Worm (Caenorhabditis elegans) whole organism, L3 larva: Measurements from ENCODE around the gene R10E8.5.

Experiments
- R02D3.7 ChIP-seq: fragments of 150-350 bp; optimal IDR thresholded peaks from 2 replicates; lab custom pipeline; 2014; ENCODE audit warnings: missing biosample characterization, missing genetic modification characterization
- ama-1 ChIP-seq: fragments of 150-350 bp; optimal IDR thresholded peaks from 2 replicates; lab custom pipeline; 2018
- daf-12 ChIP-seq: fragments of 150-350 bp; optimal IDR thresholded peaks from 2 replicates; lab custom pipeline; 2014; ENCODE audit warnings: missing biosample characterization, missing genetic modification reagents, missing genetic modification characterization
- fkh-10 ChIP-seq: sonication (generic microtip); optimal IDR thresholded peaks from 2 replicates; lab custom pipeline; 2017; ENCODE audit warnings: missing biosample characterization, missing genetic modification reagents, missing genetic modification characterization
- fos-1 ChIP-seq: fragments of 150-350 bp; optimal IDR thresholded peaks from 2 replicates; lab custom pipeline; 2014; ENCODE audit warnings: missing biosample characterization, missing genetic modification characterization
- lin-15B ChIP-seq: fragments of 150-350 bp; optimal IDR thresholded peaks from 2 replicates; lab custom pipeline; 2014; ENCODE audit warnings: missing biosample characterization, missing genetic modification characterization
- lsy-12 ChIP-seq: sonication (generic microtip); optimal IDR thresholded peaks from 2 replicates; lab custom pipeline; 2016; ENCODE audit warnings: mild to moderate bottlenecking, missing genetic modification characterization, missing compliant biosample characterization
- pqm-1 ChIP-seq: fragments of 150-350 bp; optimal IDR thresholded peaks from 2 replicates; lab custom pipeline; 2017; ENCODE audit warnings: missing biosample characterization, missing genetic modification characterization, inconsistent platforms
- sea-2 ChIP-seq: fragments of 150-350 bp; sonication (generic microtip); optimal IDR thresholded peaks from 4 replicates; lab custom pipeline; 2014; ENCODE audit warnings: missing biosample characterization, missing genetic modification reagents, missing genetic modification characterization
- unc-62 ChIP-seq: fragments of 150-350 bp; sonication (generic microtip); optimal IDR thresholded peaks from 4 replicates; lab custom pipeline; 2014; ENCODE audit warnings: missing biosample characterization, missing genetic modification reagents, missing genetic modification characterization
- zag-1 ChIP-seq: fragments of 150-350 bp; optimal IDR thresholded peaks from 2 replicates; lab custom pipeline; 2014; ENCODE audit warnings: missing biosample characterization, missing genetic modification characterization
- ztf-11 ChIP-seq: fragments of 150-350 bp; optimal IDR thresholded peaks from 2 replicates; lab custom pipeline; 2014; ENCODE audit warnings: missing biosample characterization, missing genetic modification characterization
- ztf-4 ChIP-seq: fragments of 150-350 bp; optimal IDR thresholded peaks from 2 replicates; lab custom pipeline; 2014; ENCODE audit warnings: missing biosample characterization, missing genetic modification characterization

DNA sequence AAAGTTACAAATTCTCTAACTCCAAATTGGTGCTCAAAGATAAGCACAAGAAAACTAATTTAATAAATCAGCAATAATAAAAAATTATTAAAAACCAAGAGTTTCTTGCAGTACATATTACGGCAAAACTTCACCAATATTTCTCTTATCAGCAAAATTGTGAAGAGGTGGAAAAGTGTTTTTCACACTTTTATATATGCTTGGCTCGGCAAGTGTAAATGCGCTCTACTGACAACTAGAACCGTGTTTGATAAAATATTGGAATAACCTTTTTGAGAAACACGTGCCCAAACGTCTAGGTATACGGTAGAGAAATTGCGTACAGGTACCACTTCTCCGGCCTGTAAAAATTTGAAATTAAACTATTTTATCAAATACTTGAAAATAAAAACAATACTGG lies 13.3 kb upstream of the R10E8.5 start, which contains the start of gene R10E8.8:
- TF ChIP-seq sea-2 (GFP tag; lab: Kevin White, UChicago): no peak
- no peak for TF ChIP-seq fkh-10 (GFP tag; lab: Kevin White, UChicago)
- TF ChIP-seq ama-1 (lab: Kevin White, UChicago): no peak
- no peak for TF ChIP-seq unc-62
- TF ChIP-seq daf-12 (tag; lab: Kevin White, UChicago): no peak
- TF ChIP-seq fos-1: no peak
- TF ChIP-seq ztf-4: no peak
- no peak for TF ChIP-seq R02D3.7 (tag; lab: Kevin White, UChicago)
- TF ChIP-seq lsy-12 (tag; lab: Kevin White, UChicago): no peak
- no peak for TF ChIP-seq lin-15B (tag; lab: Kevin White, UChicago)
- no peak for TF ChIP-seq zag-1 (tag; lab: Kevin White, UChicago)
- no peak for TF ChIP-seq ztf-11
- TF ChIP-seq pqm-1: peak; percentile 72
